Worm (Caenorhabditis elegans) whole organism, late embryonic: ENCODE results near the gene syx-6.

Experiments
- C08G9.2 ChIP-seq: sonication (generic microtip); optimal IDR thresholded peaks from 2 replicates; lab custom pipeline; 2016; ENCODE audit warnings: mild to moderate bottlenecking, missing genetic modification characterization, moderate library complexity, missing compliant biosample characterization
- C38D4.7 ChIP-seq: fragments of 200-800 bp; sonication (Bioruptor generic); optimal IDR thresholded peaks from 2 replicates; lab custom pipeline; 2018; ENCODE audit warnings: mild to moderate bottlenecking, missing genetic modification characterization, moderate library complexity, missing compliant biosample characterization
- F13H6.1 ChIP-seq: sonication (generic microtip); optimal IDR thresholded peaks from 2 replicates; lab custom pipeline; 2016; ENCODE audit warnings: missing genetic modification characterization, missing compliant biosample characterization
- K02D7.2 ChIP-seq: sonication (generic microtip); optimal IDR thresholded peaks from 2 replicates; lab custom pipeline; 2017; ENCODE audit warnings: mild to moderate bottlenecking, missing genetic modification characterization, missing compliant biosample characterization
- K09A11.1 ChIP-seq: sonication (generic microtip); optimal IDR thresholded peaks from 2 replicates; lab custom pipeline; 2017; ENCODE audit warnings: antibody characterized with exemption, mild to moderate bottlenecking, missing genetic modification characterization, missing compliant biosample characterization; ENCODE audit not compliant: insufficient read depth
- Y22D7AL.16 ChIP-seq: sonication (generic microtip); optimal IDR thresholded peaks from 2 replicates; lab custom pipeline; 2016; ENCODE audit warnings: missing genetic modification characterization, missing compliant biosample characterization
- ceh-14 ChIP-seq: sonication (generic microtip); optimal IDR thresholded peaks from 2 replicates; lab custom pipeline; 2016; ENCODE audit warnings: missing genotype, missing genetic modification characterization, missing compliant biosample characterization
- ceh-19 ChIP-seq: fragments of 200-800 bp; sonication (Bioruptor generic); optimal IDR thresholded peaks from 2 replicates; lab custom pipeline; 2018; ENCODE audit warnings: mild to moderate bottlenecking, missing genetic modification characterization, missing compliant biosample characterization
- ceh-2 ChIP-seq: sonication (generic microtip); optimal IDR thresholded peaks from 2 replicates; lab custom pipeline; 2016; ENCODE audit warnings: missing genotype, missing genetic modification characterization, missing compliant biosample characterization
- ceh-30 ChIP-seq: fragments of 150-350 bp; optimal IDR thresholded peaks from 2 replicates; lab custom pipeline; 2014; ENCODE audit warnings: missing biosample characterization, missing genetic modification characterization
- ceh-31 ChIP-seq: sonication (generic microtip); optimal IDR thresholded peaks from 2 replicates; lab custom pipeline; 2016; ENCODE audit warnings: missing genetic modification characterization, missing compliant biosample characterization
- ceh-34 ChIP-seq: sonication (generic microtip); optimal IDR thresholded peaks from 2 replicates; lab custom pipeline; 2016; ENCODE audit warnings: mild to moderate bottlenecking, missing genetic modification characterization, missing compliant biosample characterization
- ceh-9 ChIP-seq: sonication (generic microtip); optimal IDR thresholded peaks from 2 replicates; lab custom pipeline; 2016; ENCODE audit warnings: mild to moderate bottlenecking, missing genetic modification characterization, inconsistent platforms, missing compliant biosample characterization
- dve-1 ChIP-seq: sonication (generic microtip); optimal IDR thresholded peaks from 2 replicates; lab custom pipeline; 2017; ENCODE audit warnings: antibody characterized with exemption, mild to moderate bottlenecking, missing genetic modification characterization, missing compliant biosample characterization
- elt-2 ChIP-seq: sonication (generic microtip); optimal IDR thresholded peaks from 2 replicates; lab custom pipeline; 2016; ENCODE audit warnings: missing genetic modification reagents, missing genetic modification characterization, missing compliant biosample characterization
- elt-4 ChIP-seq: sonication (generic microtip); optimal IDR thresholded peaks from 2 replicates; lab custom pipeline; 2016; ENCODE audit warnings: missing genetic modification characterization, missing compliant biosample characterization
- ets-4 ChIP-seq: sonication (generic microtip); optimal IDR thresholded peaks from 2 replicates; lab custom pipeline; 2016; ENCODE audit warnings: missing genetic modification characterization, missing compliant biosample characterization
- fkh-10 ChIP-seq: fragments of 150-350 bp; optimal IDR thresholded peaks from 2 replicates; lab custom pipeline; 2014; ENCODE audit warnings: missing biosample characterization, missing genetic modification reagents, missing genetic modification characterization
- hlh-6 ChIP-seq: sonication (generic microtip); optimal IDR thresholded peaks from 2 replicates; lab custom pipeline; 2016; ENCODE audit warnings: missing genotype, missing genetic modification characterization, missing compliant biosample characterization
- hlh-8 ChIP-seq: sonication (generic microtip); optimal IDR thresholded peaks from 2 replicates; lab custom pipeline; 2016; ENCODE audit warnings: missing genotype, missing genetic modification characterization, missing compliant biosample characterization
- lim-6 ChIP-seq: sonication (generic microtip); optimal IDR thresholded peaks from 2 replicates; lab custom pipeline; 2016; ENCODE audit warnings: missing genetic modification characterization, missing compliant biosample characterization
- mec-3 ChIP-seq: sonication (generic microtip); optimal IDR thresholded peaks from 2 replicates; lab custom pipeline; 2016; ENCODE audit warnings: borderline replicate concordance, missing genetic modification characterization, missing compliant biosample characterization
- nhr-11 ChIP-seq: fragments of 150-350 bp; optimal IDR thresholded peaks from 2 replicates; lab custom pipeline; 2014; ENCODE audit warnings: missing biosample characterization, missing genetic modification characterization
- nhr-232 ChIP-seq: sonication (generic microtip); optimal IDR thresholded peaks from 2 replicates; lab custom pipeline; 2016; ENCODE audit warnings: missing genetic modification characterization, missing compliant biosample characterization
- npax-4 ChIP-seq: sonication (generic microtip); optimal IDR thresholded peaks from 2 replicates; lab custom pipeline; 2016; ENCODE audit warnings: missing genetic modification characterization, missing compliant biosample characterization
- pax-1 ChIP-seq: fragments of 150-350 bp; optimal IDR thresholded peaks from 2 replicates; lab custom pipeline; 2014; ENCODE audit warnings: missing biosample characterization, missing genetic modification characterization
- ref-2 ChIP-seq: sonication (generic microtip); optimal IDR thresholded peaks from 2 replicates; lab custom pipeline; 2016; ENCODE audit warnings: missing genetic modification characterization, missing compliant biosample characterization
- rnt-1 ChIP-seq: sonication (generic microtip); optimal IDR thresholded peaks from 2 replicates; lab custom pipeline; 2016; ENCODE audit warnings: missing genetic modification characterization, missing compliant biosample characterization
- sox-4 ChIP-seq: sonication (generic microtip); optimal IDR thresholded peaks from 2 replicates; lab custom pipeline; 2017; ENCODE audit warnings: mild to moderate bottlenecking, missing genetic modification characterization, inconsistent platforms, missing compliant biosample characterization
- syd-9 ChIP-seq: sonication (generic microtip); optimal IDR thresholded peaks from 2 replicates; lab custom pipeline; 2016; ENCODE audit warnings: mild to moderate bottlenecking, missing genetic modification characterization, moderate library complexity, missing compliant biosample characterization
- tbx-2 ChIP-seq: sonication (generic microtip); optimal IDR thresholded peaks from 2 replicates; lab custom pipeline; 2016; ENCODE audit warnings: missing genetic modification characterization, missing compliant biosample characterization
- tbx-7 ChIP-seq: sonication (generic microtip); optimal IDR thresholded peaks from 2 replicates; lab custom pipeline; 2016; ENCODE audit warnings: missing genotype, missing genetic modification characterization, missing compliant biosample characterization
- unc-42 ChIP-seq: sonication (generic microtip); optimal IDR thresholded peaks from 2 replicates; lab custom pipeline; 2016; ENCODE audit warnings: missing genotype, missing genetic modification characterization, missing compliant biosample characterization
- unc-55 ChIP-seq: sonication (generic microtip); optimal IDR thresholded peaks from 2 replicates; lab custom pipeline; 2017; ENCODE audit warnings: missing biosample characterization, missing genetic modification reagents, missing genetic modification characterization
- zip-5 ChIP-seq: sonication (generic microtip); optimal IDR thresholded peaks from 2 replicates; lab custom pipeline; 2016; ENCODE audit warnings: missing genetic modification characterization, missing compliant biosample characterization

syx-6 gene

DNA sequence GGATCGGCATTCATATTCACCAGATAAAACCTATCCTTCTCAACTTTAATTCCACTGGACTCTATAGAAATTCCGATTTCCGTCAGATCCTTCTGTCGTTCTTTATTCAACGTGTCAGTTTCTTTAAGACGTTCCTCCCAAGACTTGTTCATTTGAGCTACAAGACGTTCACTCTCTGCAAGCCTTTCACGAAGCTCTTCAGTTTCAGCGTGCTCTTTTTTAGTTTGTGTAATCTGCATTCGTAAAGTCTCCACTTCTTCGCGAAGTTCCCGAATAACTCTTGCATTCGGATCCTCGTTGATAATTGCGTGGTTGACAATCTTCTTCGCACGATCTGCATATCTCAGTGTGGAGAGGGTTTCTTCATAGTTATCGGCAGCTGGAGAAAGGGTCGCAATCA, 12.4 kb downstream of the syx-6 start:
- TF ChIP-seq nhr-232 (tag; lab: Kevin White, UChicago) (no peak), sox-4 (tag; lab: Kevin White, UChicago) (no peak), C08G9.2 (tag; lab: Kevin White, UChicago) (no peak), ets-4 (tag; lab: Kevin White, UChicago) (no peak)

ce11 chrX:3178501-3178900, 14.2 kb downstream of the syx-6 start, which contains the start of gene klp-4:
TSS of gene klp-4 (minus strand) at chrX:3178701.
- TF ChIP-seq K02D7.2 (tag; lab: Kevin White, UChicago): no peak
- TF ChIP-seq tbx-7: no peak
- TF ChIP-seq mec-3: no peak
- TF ChIP-seq elt-2: no peak
- no peak for TF ChIP-seq hlh-8
- TF ChIP-seq rnt-1 (tag; lab: Kevin White, UChicago): no peak
- no peak for TF ChIP-seq F13H6.1 (tag; lab: Kevin White, UChicago)
- TF ChIP-seq nhr-232 (tag; lab: Kevin White, UChicago): no peak
- no peak for TF ChIP-seq sox-4 (tag; lab: Kevin White, UChicago)
- TF ChIP-seq dve-1: no peak
- TF ChIP-seq tbx-2 (tag; lab: Kevin White, UChicago): no peak
- TF ChIP-seq ref-2 (tag; lab: Kevin White, UChicago): no peak
- TF ChIP-seq Y22D7AL.16 (tag; lab: Kevin White, UChicago): no peak
- TF ChIP-seq hlh-6 (tag; lab: Kevin White, UChicago): no peak
- no peak for TF ChIP-seq C38D4.7 (GFP tag; lab: Kevin White, UChicago)
- no peak for TF ChIP-seq ceh-14
- no peak for TF ChIP-seq ceh-34 (tag; lab: Kevin White, UChicago)

DNA sequence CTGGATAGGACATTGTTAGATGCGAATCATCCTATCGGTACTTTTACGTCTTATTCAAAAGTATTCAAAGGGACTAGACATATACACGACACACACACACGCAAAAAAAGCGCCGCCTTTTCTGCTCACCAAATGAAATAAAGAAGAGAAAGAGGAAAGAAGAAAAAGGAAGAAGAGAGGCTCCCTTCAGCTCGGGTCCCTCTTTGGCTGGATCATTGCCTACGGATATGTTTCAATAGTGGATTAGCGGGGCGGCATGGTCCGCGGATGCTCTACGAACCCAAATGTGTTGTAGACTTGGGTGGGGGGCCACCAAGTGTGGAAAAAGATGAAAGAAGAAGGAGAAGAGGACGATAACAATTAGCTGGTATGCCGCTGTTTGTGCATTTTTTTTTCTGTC, 17.1 kb downstream of the syx-6 start:
- no peak for TF ChIP-seq ceh-2
- no peak for TF ChIP-seq ceh-30 (tag; lab: Kevin White, UChicago)
- peak; percentile 91 for TF ChIP-seq unc-42 (tag; lab: Kevin White, UChicago)

- TF ChIP-seq npax-4 (no peak), elt-2 (peak; percentile 26)
- TF ChIP-seq, all 69 proteins: peak for 1
Measured at ce11 chrX:3181870-3182269, 17.5 kb downstream of the syx-6 start.

DNA sequence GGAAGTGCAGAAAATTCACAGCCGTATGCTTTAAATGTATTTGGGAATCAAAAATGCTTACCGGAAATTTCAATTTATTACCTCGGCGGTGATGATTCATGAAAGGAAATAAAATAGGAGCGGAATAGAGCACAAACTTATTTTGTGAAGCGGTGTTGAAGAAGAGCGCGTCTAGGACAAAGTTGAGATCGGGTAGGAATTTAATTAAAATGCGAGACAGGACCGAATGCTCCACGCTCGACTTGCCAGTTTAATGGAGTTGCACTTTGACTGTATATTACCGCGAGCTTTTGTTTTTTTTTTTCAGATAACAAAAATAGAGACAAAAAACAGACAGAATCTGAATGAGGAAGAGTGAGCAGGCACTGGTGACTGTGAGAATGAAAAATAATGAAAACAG, 20.3 kb downstream of the syx-6 start:
- TF ChIP-seq unc-42 (tag; lab: Kevin White, UChicago) (peak; percentile 63), mec-3 (no peak), zip-5 (no peak), ets-4 (tag; lab: Kevin White, UChicago) (no peak)

ce11 chrX:3190193-3190592, 25.9 kb downstream of the syx-6 start:
- TF ChIP-seq rnt-1 (tag; lab: Kevin White, UChicago) (peak; percentile 40), ceh-9 (tag; lab: Kevin White, UChicago) (no peak), pax-1 (tag; lab: Kevin White, UChicago) (no peak), unc-42 (tag; lab: Kevin White, UChicago) (peak; percentile 44), mec-3 (no peak), unc-55 (GFP tag; lab: Kevin White, UChicago) (peak; percentile 79)
- TF ChIP-seq, all 69 proteins: peak for 3

- TF ChIP-seq elt-4 (tag; lab: Kevin White, UChicago): no peak
- no peak for TF ChIP-seq ceh-19
- TF ChIP-seq fkh-10 (GFP tag; lab: Kevin White, UChicago): peak; percentile 23
- no peak for TF ChIP-seq nhr-11 (tag; lab: Kevin White, UChicago)
- no peak for TF ChIP-seq elt-2
- TF ChIP-seq syd-9 (tag; lab: Kevin White, UChicago): no peak
- no peak for TF ChIP-seq ceh-9 (tag; lab: Kevin White, UChicago)
- peak; percentile 28 for TF ChIP-seq ceh-31 (tag; lab: Kevin White, UChicago)
- TF ChIP-seq mec-3: no peak
- TF ChIP-seq lim-6: no peak
- peak; percentile 94 for TF ChIP-seq unc-42 (tag; lab: Kevin White, UChicago)
- TF ChIP-seq hlh-8: no peak
- no peak for TF ChIP-seq K09A11.1 (tag; lab: Kevin White, UChicago)
- TF ChIP-seq, all 69 proteins: peak for 3
Measured at ce11 chrX:3191353-3192065, 27.2 kb downstream of the syx-6 start.
